Worm (Caenorhabditis elegans): ENCODE data around the gene hlh-30.

hlh-30 gene

DNA sequence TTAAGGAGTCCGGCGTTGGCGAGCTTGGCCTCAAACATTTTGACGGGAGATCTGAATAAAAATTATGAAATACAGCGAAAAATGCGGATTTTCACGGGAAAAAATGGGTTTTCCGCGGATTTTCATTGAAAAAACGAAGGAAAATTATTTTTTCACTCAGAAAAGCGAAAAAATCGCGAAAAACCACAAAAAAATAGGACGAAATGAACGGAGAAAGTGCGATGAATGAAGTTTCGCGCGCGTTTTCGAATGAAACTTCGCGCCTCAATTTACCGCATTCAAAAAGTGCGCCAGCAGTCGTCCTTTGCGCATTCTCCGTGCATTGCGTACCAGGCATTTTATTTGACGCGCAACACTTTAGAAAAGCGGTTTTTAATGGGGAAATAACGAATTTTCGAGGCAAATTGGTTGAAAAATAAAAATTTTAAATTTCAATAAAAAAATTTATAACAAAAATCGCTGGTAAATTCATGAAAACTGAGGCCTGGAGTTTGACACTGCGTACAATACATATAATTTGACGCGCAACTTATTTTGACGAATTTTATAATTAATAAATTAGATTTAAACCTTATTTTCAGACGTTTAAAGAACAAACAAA lies 14.7 kb upstream of the hlh-30 start, which contains the start of gene pcn-1 (continued):
- no peak for TF ChIP-seq fkh-6 (tag; optimal IDR thresholded peaks at IDR 0.05)
- TF ChIP-seq hlh-15 (tag; optimal IDR thresholded peaks at IDR 0.05) = no peak
- TF ChIP-seq pat-9 (tag; optimal IDR thresholded peaks at IDR 0.05) = no peak
- no peak for TF ChIP-seq ceh-24 (tag; optimal IDR thresholded peaks at IDR 0.05)
- TF ChIP-seq hlh-30 (tag; optimal IDR thresholded peaks at IDR 0.05; ENCODE audit: insufficient read depth) = no peak
- no peak for TF ChIP-seq nhr-11 (tag; optimal IDR thresholded peaks at IDR 0.05)
- no peak for TF ChIP-seq hlh-6 (tag; optimal IDR thresholded peaks at IDR 0.05)
- no peak for TF ChIP-seq pha-4 (tag; optimal IDR thresholded peaks at IDR 0.05)
- TF ChIP-seq lim-6 (tag; optimal IDR thresholded peaks at IDR 0.05) = no peak
- peak; percentile 62 for TF ChIP-seq nfya-1 (tag; optimal IDR thresholded peaks at IDR 0.05)
- TF ChIP-seq unc-55 (GFP tag; optimal IDR thresholded peaks at IDR 0.05) = peak; percentile 34
- TF ChIP-seq C38D4.7 (GFP tag; optimal IDR thresholded peaks at IDR 0.05) = no peak
- TF ChIP-seq ref-2 (tag; optimal IDR thresholded peaks at IDR 0.05) = peak; percentile 25
- TF ChIP-seq pax-1 (tag; optimal IDR thresholded peaks at IDR 0.05) = no peak
- TF ChIP-seq syd-9 (tag; optimal IDR thresholded peaks at IDR 0.05) = no peak
- TF ChIP-seq ceh-34 (tag; optimal IDR thresholded peaks at IDR 0.05) = peak; percentile 53
- no peak for TF ChIP-seq ama-1 (optimal IDR thresholded peaks at IDR 0.05)
- TF ChIP-seq sdc-2 (tag; optimal IDR thresholded peaks at IDR 0.05) = no peak
- TF ChIP-seq ceh-22 (tag; optimal IDR thresholded peaks at IDR 0.05) = no peak
- no peak for TF ChIP-seq hlh-8 (tag; optimal IDR thresholded peaks at IDR 0.05)
- no peak for TF ChIP-seq ceh-45 (GFP tag; IDR thresholded peaks at IDR 0.05)
- TF ChIP-seq sox-2 (GFP tag; IDR thresholded peaks at IDR 0.05) = no peak
- peak; percentile 21 for TF ChIP-seq ttx-3 (tag; optimal IDR thresholded peaks at IDR 0.05)
- TF ChIP-seq fkh-10 (GFP tag; optimal IDR thresholded peaks at IDR 0.05) = no peak
- no peak for TF ChIP-seq ceh-2 (tag; optimal IDR thresholded peaks at IDR 0.05)
- no peak for TF ChIP-seq ahr-1 (tag; optimal IDR thresholded peaks at IDR 0.05)
- no peak for TF ChIP-seq ceh-19 (GFP tag; optimal IDR thresholded peaks at IDR 0.05)
- no peak for TF ChIP-seq ztf-16 (tag; optimal IDR thresholded peaks at IDR 0.05)
- TF ChIP-seq ceh-48 (tag; optimal IDR thresholded peaks at IDR 0.05) = no peak
- TF ChIP-seq ceh-9 (tag; optimal IDR thresholded peaks at IDR 0.05) = no peak
- TF ChIP-seq ceh-6 (GFP tag; optimal IDR thresholded peaks at IDR 0.05) = no peak
- no peak for TF ChIP-seq unc-3 (GFP tag; conservative IDR thresholded peaks at IDR 0.05)
- TF ChIP-seq unc-3 (tag; optimal IDR thresholded peaks at IDR 0.05) = no peak
- TF ChIP-seq tbx-2 (tag; optimal IDR thresholded peaks at IDR 0.05) = peak; percentile 62
- peak; percentile 38 for TF ChIP-seq T23F11.4 (GFP tag; optimal IDR thresholded peaks at IDR 0.05)
- TF ChIP-seq ceh-31 (tag; optimal IDR thresholded peaks at IDR 0.05) = peak; percentile 69
- no peak for TF ChIP-seq pqm-1 (tag; optimal IDR thresholded peaks at IDR 0.05)

DNA sequence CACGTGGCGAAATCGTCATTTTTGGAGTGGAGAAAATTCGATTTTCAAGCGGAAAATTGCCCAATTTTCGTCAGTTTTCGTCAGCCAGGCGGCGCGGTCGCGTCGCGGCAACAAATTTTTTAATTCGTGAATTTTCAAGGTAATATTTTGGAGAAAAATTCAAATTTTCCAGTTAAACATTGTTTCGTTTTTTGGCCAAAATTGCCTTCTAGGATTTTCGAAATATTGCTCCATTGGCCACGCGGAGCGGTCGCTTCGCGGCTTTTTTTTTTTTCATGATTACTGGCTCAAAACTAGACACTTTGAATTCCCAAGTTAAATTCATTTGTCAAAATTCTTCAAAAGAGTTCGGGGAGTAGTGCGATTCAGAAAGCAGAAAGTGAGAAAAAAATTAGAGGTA lies 12.9 kb upstream of the hlh-30 start:
- TF ChIP-seq dve-1 (tag; optimal IDR thresholded peaks at IDR 0.05) (no peak), sdc-2 (tag; optimal IDR thresholded peaks at IDR 0.05) (no peak), ceh-48 (tag; optimal IDR thresholded peaks at IDR 0.05) (no peak), T23F11.4 (GFP tag; optimal IDR thresholded peaks at IDR 0.05) (no peak), unc-42 (tag; optimal IDR thresholded peaks at IDR 0.05) (no peak), ceh-34 (tag; optimal IDR thresholded peaks at IDR 0.05) (no peak), lim-6 (tag; optimal IDR thresholded peaks at IDR 0.05) (no peak)

DNA sequence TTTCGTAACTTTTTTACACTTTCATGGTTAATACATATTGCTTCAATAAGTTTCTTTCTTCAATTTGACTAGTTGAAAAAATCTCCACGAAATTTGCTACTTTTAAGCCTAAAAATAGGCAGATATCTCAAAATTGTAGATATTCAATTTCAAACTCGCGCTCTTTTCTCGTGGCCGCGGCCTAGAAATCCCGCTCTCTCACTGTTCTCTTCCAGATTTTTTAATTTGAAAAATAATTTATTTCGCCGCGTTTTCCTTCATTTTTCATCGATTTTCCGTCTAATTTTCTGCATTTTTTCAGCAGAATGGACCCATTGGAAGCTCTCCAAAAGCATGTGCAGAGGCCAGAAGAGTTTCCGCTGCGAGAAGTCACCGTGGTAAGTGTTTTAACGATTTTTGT lies 7.5 kb upstream of the hlh-30 start, which contains the start of gene cdc-73:
TSS of gene cdc-73 (plus strand) at position 302 of the 400 bp plus-strand sequence.
- TF ChIP-seq unc-42 (tag; optimal IDR thresholded peaks at IDR 0.05) = peak; percentile 3
- TF ChIP-seq elt-2 (tag; optimal IDR thresholded peaks at IDR 0.05) = peak; percentile 36
- peak; percentile 72 for TF ChIP-seq tbx-2 (tag; optimal IDR thresholded peaks at IDR 0.05)
- peak; percentile 25 for TF ChIP-seq fax-1 (tag; optimal IDR thresholded peaks at IDR 0.05)
- TF ChIP-seq unc-55 (GFP tag; optimal IDR thresholded peaks at IDR 0.05) = no peak
- no peak for TF ChIP-seq unc-86 (tag; optimal IDR thresholded peaks at IDR 0.05)
- TF ChIP-seq odd-2 (tag; optimal IDR thresholded peaks at IDR 0.05) = no peak
- TF ChIP-seq rnt-1 (tag; optimal IDR thresholded peaks at IDR 0.05) = peak; percentile 43
- TF ChIP-seq dmd-4 (tag; optimal IDR thresholded peaks at IDR 0.05; ENCODE audit: borderline replicate concordance) = no peak
- TF ChIP-seq C38D4.7 (GFP tag; optimal IDR thresholded peaks at IDR 0.05) = no peak
- peak; percentile 74 for TF ChIP-seq ceh-2 (tag; optimal IDR thresholded peaks at IDR 0.05)
- no peak for TF ChIP-seq lin-11 (tag; optimal IDR thresholded peaks at IDR 0.05)
- TF ChIP-seq zip-5 (tag; optimal IDR thresholded peaks at IDR 0.05) = peak; percentile 46
- TF ChIP-seq ref-2 (tag; optimal IDR thresholded peaks at IDR 0.05) = peak; percentile 33
- TF ChIP-seq lim-6 (tag; optimal IDR thresholded peaks at IDR 0.05) = peak; percentile 2
- peak; percentile 80 for TF ChIP-seq ets-4 (tag; optimal IDR thresholded peaks at IDR 0.05)
- TF ChIP-seq pag-3 (tag; optimal IDR thresholded peaks at IDR 0.05; ENCODE audit: borderline replicate concordance) = peak; percentile 9
- peak; percentile 8 for TF ChIP-seq fkh-6 (tag; optimal IDR thresholded peaks at IDR 0.05)
- no peak for TF ChIP-seq K02D7.2 (tag; optimal IDR thresholded peaks at IDR 0.05)
